Fruit fly (Drosophila melanogaster): ENCODE results near the gene Scm.

dm6 chr3R:9684125-9684524, 46.7 kb upstream of the Scm start, which contains the start of gene CG9444:
- no peak for TF ChIP-seq pan (optimal IDR thresholded peaks at IDR 0.05)
- TF ChIP-seq CG8478 (optimal IDR thresholded peaks at IDR 0.05) = no peak
- no peak for TF ChIP-seq psq (optimal IDR thresholded peaks at IDR 0.05)
- TF ChIP-seq Dll (optimal IDR thresholded peaks at IDR 0.05) = no peak

Measured in whole organism.